Worm (Caenorhabditis elegans) whole organism, young adult: ENCODE data around the gene his-18.
A peak's percentile ranks its signal among the peaks of the same experiment; 100 is the strongest.

Source experiments
- B0019.2 ChIP-seq: fragments of 200-800 bp; sonication (Bioruptor generic); conservative IDR thresholded peaks from 2 replicates; pipeline ENCODE4 v1.3.6; 2022; ENCODE audit warnings: missing genetic modification reagents, missing genetic modification characterization, missing compliant biosample characterization
- F22D6.2 ChIP-seq: sonication (generic microtip); optimal IDR thresholded peaks from 2 replicates; lab custom pipeline; 2016; ENCODE audit warnings: mild to moderate bottlenecking, missing genetic modification characterization, missing compliant biosample characterization
- F23B12.7 ChIP-seq: sonication (generic microtip); optimal IDR thresholded peaks from 2 replicates; lab custom pipeline; 2017; ENCODE audit warnings: missing genetic modification characterization, mild to moderate bottlenecking, missing compliant biosample characterization, antibody characterized with exemption, moderate library complexity; ENCODE audit not compliant: insufficient read depth
- F37B4.10 ChIP-seq: fragments of 200-800 bp; sonication (Bioruptor generic); IDR thresholded peaks from 2 replicates; pipeline ENCODE4 v1.3.6; 2022; ENCODE audit warnings: missing genetic modification characterization, missing compliant biosample characterization
- F55B11.4 ChIP-seq: sonication (generic microtip); optimal IDR thresholded peaks from 2 replicates; lab custom pipeline; 2016; ENCODE audit warnings: missing compliant biosample characterization, missing genetic modification characterization, borderline replicate concordance; ENCODE audit not compliant: insufficient read depth
- F57A8.1 ChIP-seq: fragments of 200-800 bp; sonication (Bioruptor generic); optimal IDR thresholded peaks from 2 replicates; lab custom pipeline; 2018; ENCODE audit warnings: mild to moderate bottlenecking, missing genetic modification characterization, moderate library complexity, missing compliant biosample characterization
- F57C9.4 ChIP-seq: sonication (generic microtip); optimal IDR thresholded peaks from 2 replicates; lab custom pipeline; 2017; ENCODE audit warnings: mild to moderate bottlenecking, missing genetic modification characterization, missing compliant biosample characterization
- K11D2.4 ChIP-seq: fragments of 200-800 bp; sonication (Bioruptor generic); IDR thresholded peaks from 2 replicates; pipeline ENCODE4 v1.3.6; 2022; ENCODE audit warnings: missing genetic modification reagents, missing genetic modification characterization, missing compliant biosample characterization
- K12H6.12 ChIP-seq: fragments of 200-800 bp; sonication (Bioruptor generic); optimal IDR thresholded peaks from 2 replicates; lab custom pipeline; 2018; ENCODE audit warnings: mild to moderate bottlenecking, missing genetic modification characterization, missing compliant biosample characterization
- T26A5.8 ChIP-seq: sonication (generic microtip); optimal IDR thresholded peaks from 2 replicates; lab custom pipeline; 2016; ENCODE audit warnings: missing genetic modification characterization, missing compliant biosample characterization
- Y53G8AR.9 ChIP-seq: fragments of 200-800 bp; sonication (Bioruptor generic); conservative IDR thresholded peaks from 2 replicates; pipeline ENCODE4 v1.3.6; 2022; ENCODE audit warnings: missing genetic modification reagents, missing genetic modification characterization, missing compliant biosample characterization
- ZK185.1 ChIP-seq: sonication (generic microtip); optimal IDR thresholded peaks from 2 replicates; lab custom pipeline; 2016; ENCODE audit warnings: mild to moderate bottlenecking, missing genetic modification characterization, missing compliant biosample characterization; ENCODE audit not compliant: poor library complexity, severe bottlenecking
- attf-5 ChIP-seq: fragments of 200-800 bp; sonication (Bioruptor generic); optimal IDR thresholded peaks from 2 replicates; lab custom pipeline; 2018; ENCODE audit warnings: mild to moderate bottlenecking, missing genetic modification characterization, missing compliant biosample characterization
- bed-2 ChIP-seq: fragments of 200-800 bp; sonication (Bioruptor generic); IDR thresholded peaks from 2 replicates; pipeline ENCODE4 v1.3.6; 2022; ENCODE audit warnings: missing genetic modification reagents, missing genetic modification characterization, missing compliant biosample characterization
- ccch-3 ChIP-seq: fragments of 200-800 bp; sonication (Bioruptor generic); optimal IDR thresholded peaks from 2 replicates; lab custom pipeline; 2018; ENCODE audit warnings: mild to moderate bottlenecking, missing genetic modification characterization, missing compliant biosample characterization
- ceh-100 ChIP-seq: fragments of 200-800 bp; sonication (Bioruptor generic); IDR thresholded peaks from 2 replicates; pipeline ENCODE4 v1.3.6; 2022; ENCODE audit warnings: missing genetic modification reagents, missing genetic modification characterization, missing compliant biosample characterization
- ceh-40 ChIP-seq: fragments of 200-800 bp; sonication (Bioruptor generic); IDR thresholded peaks from 2 replicates; pipeline ENCODE4 v1.3.6; 2022; ENCODE audit warnings: missing genetic modification characterization, missing compliant biosample characterization
- ceh-58 ChIP-seq: fragments of 200-800 bp; sonication (Bioruptor generic); IDR thresholded peaks from 2 replicates; pipeline ENCODE4 v1.3.6; 2022; ENCODE audit warnings: missing genetic modification characterization, missing compliant biosample characterization
- efl-1 ChIP-seq: fragments of 150-350 bp; optimal IDR thresholded peaks from 2 replicates; lab custom pipeline; 2014; ENCODE audit warnings: missing biosample characterization, missing genetic modification reagents, missing genetic modification characterization
- egl-18 ChIP-seq: fragments of 200-800 bp; sonication (Bioruptor generic); IDR thresholded peaks from 2 replicates; pipeline ENCODE4 v1.3.6; 2022; ENCODE audit warnings: missing genetic modification reagents, missing genetic modification characterization, missing compliant biosample characterization
- egrh-3 ChIP-seq: fragments of 200-800 bp; sonication (Bioruptor generic); IDR thresholded peaks from 2 replicates; pipeline ENCODE4 v1.3.6; 2022; ENCODE audit warnings: missing genetic modification reagents, missing genetic modification characterization, missing compliant biosample characterization
- ekl-4 ChIP-seq: fragments of 200-800 bp; sonication (Bioruptor generic); IDR thresholded peaks from 2 replicates; pipeline ENCODE4 v1.3.6; 2022; ENCODE audit warnings: missing genetic modification reagents, missing genetic modification characterization, missing compliant biosample characterization
- hlh-12 ChIP-seq: sonication (generic microtip); optimal IDR thresholded peaks from 2 replicates; lab custom pipeline; 2016; ENCODE audit warnings: missing genetic modification characterization, missing compliant biosample characterization
- hsf-1 ChIP-seq: fragments of 200-800 bp; sonication (Bioruptor generic); IDR thresholded peaks from 2 replicates; pipeline ENCODE4 v1.3.6; 2022; ENCODE audit warnings: missing genetic modification reagents, missing genetic modification characterization, missing compliant biosample characterization
- let-607 ChIP-seq, 2 experiments: fragments of 200-800 bp in 1 of 2; sonication (Bioruptor generic) in 1 of 2; sonication (generic microtip) in 1 of 2; optimal IDR thresholded peaks; 2 replicates each; lab custom pipeline; 2016 to 2018; ENCODE audit warnings: mild to moderate bottlenecking in 2 of 2, missing compliant biosample characterization in 2 of 2, missing genetic modification characterization in 2 of 2, moderate library complexity in 2 of 2, missing genotype in 1 of 2
- lin-35 ChIP-seq, 3 experiments: fragments of 150-350 bp in 2 of 3; sonication (generic microtip) in 1 of 3; optimal IDR thresholded peaks; 2 replicates each; lab custom pipeline; 2014 to 2018; ENCODE audit warnings: missing biosample characterization in 3 of 3, missing genetic modification characterization in 3 of 3, missing genetic modification reagents in 3 of 3
- lin-54 ChIP-seq: fragments of 200-800 bp; sonication (Bioruptor generic); optimal IDR thresholded peaks from 2 replicates; lab custom pipeline; 2018; ENCODE audit warnings: mild to moderate bottlenecking, missing genetic modification characterization, missing compliant biosample characterization
- lsy-27 ChIP-seq: sonication (generic microtip); optimal IDR thresholded peaks from 2 replicates; lab custom pipeline; 2017; ENCODE audit warnings: missing genetic modification characterization, mild to moderate bottlenecking, missing compliant biosample characterization, antibody characterized with exemption, missing genotype, borderline replicate concordance; ENCODE audit not compliant: insufficient read depth
- madf-10 ChIP-seq: sonication (generic microtip); optimal IDR thresholded peaks from 2 replicates; lab custom pipeline; 2016; ENCODE audit warnings: mild to moderate bottlenecking, missing genetic modification characterization, missing compliant biosample characterization
- madf-8 ChIP-seq: fragments of 200-800 bp; sonication (Bioruptor generic); conservative IDR thresholded peaks from 2 replicates; pipeline ENCODE4 v1.3.6; 2022; ENCODE audit warnings: missing genetic modification reagents, missing genetic modification characterization, missing compliant biosample characterization
- mcd-1 ChIP-seq: fragments of 200-800 bp; sonication (Bioruptor generic); IDR thresholded peaks from 2 replicates; pipeline ENCODE4 v1.3.6; 2022; ENCODE audit warnings: missing genetic modification reagents, missing genetic modification characterization, missing compliant biosample characterization
- mes-4 ChIP-seq: sonication (generic microtip); optimal IDR thresholded peaks from 2 replicates; lab custom pipeline; 2016; ENCODE audit warnings: missing genotype, missing genetic modification characterization, missing compliant biosample characterization
- mxl-1 ChIP-seq: sonication (generic microtip); optimal IDR thresholded peaks from 2 replicates; lab custom pipeline; 2016; ENCODE audit warnings: missing genetic modification characterization, missing compliant biosample characterization
- nhr-179 ChIP-seq: sonication (generic microtip); optimal IDR thresholded peaks from 2 replicates; lab custom pipeline; 2016; ENCODE audit warnings: mild to moderate bottlenecking, missing genetic modification characterization, missing compliant biosample characterization
- pbrm-1 ChIP-seq: fragments of 200-800 bp; sonication (Bioruptor generic); IDR thresholded peaks from 2 replicates; pipeline ENCODE4 v1.3.6; 2022; ENCODE audit warnings: missing genetic modification reagents, missing genetic modification characterization, missing compliant biosample characterization
- pha-4 ChIP-seq: fragments of 150-350 bp; sonication (generic microtip); optimal IDR thresholded peaks from 2 replicates; lab custom pipeline; 2014; ENCODE audit warnings: missing biosample characterization, missing genetic modification reagents, missing genetic modification characterization
- sdz-38 ChIP-seq: sonication (generic microtip); optimal IDR thresholded peaks from 2 replicates; lab custom pipeline; 2016; ENCODE audit warnings: missing genotype, missing genetic modification characterization, missing compliant biosample characterization
- snpc-3.4 ChIP-seq: sonication (generic microtip); optimal IDR thresholded peaks from 2 replicates; lab custom pipeline; 2017; ENCODE audit warnings: missing genetic modification characterization, mild to moderate bottlenecking, missing compliant biosample characterization, antibody characterized with exemption, moderate library complexity, missing genotype, missing genetic modification reagents
- somi-1 ChIP-seq: fragments of 200-800 bp; sonication (Bioruptor generic); optimal IDR thresholded peaks from 2 replicates; lab custom pipeline; 2018; ENCODE audit warnings: mild to moderate bottlenecking, missing genetic modification characterization, missing compliant biosample characterization
- unc-130 ChIP-seq: sonication (generic microtip); optimal IDR thresholded peaks from 2 replicates; lab custom pipeline; 2016; ENCODE audit warnings: missing genetic modification reagents, missing genetic modification characterization, missing compliant biosample characterization
- zfh-2 ChIP-seq: fragments of 200-800 bp; sonication (Bioruptor generic); conservative IDR thresholded peaks from 2 replicates; pipeline ENCODE4 v1.3.6; 2022; ENCODE audit warnings: missing genetic modification reagents, missing genetic modification characterization, missing compliant biosample characterization
- zim-3 ChIP-seq: sonication (generic microtip); optimal IDR thresholded peaks from 2 replicates; lab custom pipeline; 2017; ENCODE audit warnings: mild to moderate bottlenecking, missing genetic modification characterization, moderate library complexity, missing compliant biosample characterization
- ztf-28 ChIP-seq: fragments of 200-800 bp; sonication (Bioruptor generic); IDR thresholded peaks from 2 replicates; pipeline ENCODE4 v1.3.6; 2022; ENCODE audit warnings: missing genetic modification reagents, missing genetic modification characterization, missing compliant biosample characterization

Gene his-18

DNA sequence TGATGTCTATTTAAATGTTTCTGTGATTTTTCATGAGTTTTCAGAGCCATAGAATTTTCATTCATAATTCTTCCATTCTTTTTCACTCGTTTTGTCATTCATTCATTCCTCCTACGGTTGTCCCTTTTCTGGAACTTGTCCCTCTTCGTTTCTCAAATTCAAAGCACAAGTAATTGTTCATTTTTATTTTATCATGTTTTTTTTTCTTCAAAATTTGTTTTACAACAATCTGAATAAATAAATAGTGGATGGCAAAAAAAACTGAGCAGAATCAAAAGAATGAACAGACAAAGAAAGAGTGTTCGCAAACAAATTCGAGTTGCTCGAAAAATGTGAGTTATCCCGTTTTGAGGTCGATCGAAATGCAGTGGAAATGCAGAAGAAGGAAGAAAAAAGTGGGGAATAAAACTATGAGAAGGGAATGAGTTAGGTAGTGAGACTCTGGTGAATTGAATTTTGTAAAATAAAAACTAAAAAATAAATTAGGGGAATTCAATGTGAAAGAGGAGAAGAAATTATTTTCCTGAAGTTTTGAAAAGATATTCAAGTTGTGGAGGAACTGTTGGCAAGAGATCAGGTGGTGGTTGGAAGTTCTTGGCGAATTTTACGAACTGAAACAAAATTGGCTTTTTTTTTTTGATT, 41.5 kb downstream of the his-18 start (continued):
- TF ChIP-seq zim-3 (no peak), ceh-40 (GFP tag; lab: Robert Waterston, UW) (0 out of 2 replicates have a peak, but pooled peaks have one; percentile 5), snpc-3.4 (tag; lab: Kevin White, UChicago) (no peak), ztf-28 (GFP tag; lab: Robert Waterston, UW) (no peak), hsf-1 (GFP tag; lab: Robert Waterston, UW) (no peak), F22D6.2 (tag; lab: Kevin White, UChicago) (peak; percentile 5), ZK185.1 (tag; lab: Kevin White, UChicago) (peak; percentile 4), efl-1 (GFP tag; lab: Kevin White, UChicago) (no peak), let-607 (tag; optimal IDR thresholded peaks at IDR 0.05; lab: Kevin White, UChicago) (peak in 1 of 2 experiments; percentile 36), somi-1 (no peak), ekl-4 (GFP tag; lab: Robert Waterston, UW) (0 out of 2 replicates have a peak, but pooled peaks have one; percentile 27), K12H6.12 (tag; lab: Kevin White, UChicago) (no peak), ceh-58 (GFP tag; lab: Robert Waterston, UW) (no peak)

DNA sequence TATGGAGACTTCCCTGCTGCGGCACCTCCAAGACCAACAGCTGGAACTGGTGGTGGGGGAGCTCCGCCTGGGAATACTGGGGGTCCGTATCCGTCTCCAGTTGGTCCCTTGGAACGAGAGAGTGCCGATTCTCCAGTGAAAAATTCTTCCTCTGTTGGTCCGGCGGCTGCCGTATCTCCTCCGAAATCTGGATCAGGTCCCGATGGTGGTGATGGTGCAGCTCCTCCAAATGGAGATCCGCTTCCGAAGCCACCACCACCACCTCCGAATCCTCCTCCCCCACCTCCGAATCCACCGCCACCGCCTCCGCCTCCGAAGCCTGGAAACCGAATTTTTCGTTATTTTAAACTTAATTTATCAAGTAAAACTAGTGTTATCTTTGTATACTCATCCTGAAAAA, 42.4 kb downstream of the his-18 start:
- TF ChIP-seq egrh-3 (GFP tag; lab: Robert Waterston, UW) (peak; percentile 83), lin-35 (GFP tag; optimal IDR thresholded peaks at IDR 0.05; lab: Kevin White, UChicago) (no peak), madf-8 (GFP tag; lab: Robert Waterston, UW) (no peak), K11D2.4 (no peak), egl-18 (GFP tag; lab: Robert Waterston, UW) (no peak), zfh-2 (GFP tag; lab: Robert Waterston, UW) (peak; percentile 88), hlh-12 (no peak), mxl-1 (no peak), nhr-179 (tag; lab: Kevin White, UChicago) (no peak)

DNA sequence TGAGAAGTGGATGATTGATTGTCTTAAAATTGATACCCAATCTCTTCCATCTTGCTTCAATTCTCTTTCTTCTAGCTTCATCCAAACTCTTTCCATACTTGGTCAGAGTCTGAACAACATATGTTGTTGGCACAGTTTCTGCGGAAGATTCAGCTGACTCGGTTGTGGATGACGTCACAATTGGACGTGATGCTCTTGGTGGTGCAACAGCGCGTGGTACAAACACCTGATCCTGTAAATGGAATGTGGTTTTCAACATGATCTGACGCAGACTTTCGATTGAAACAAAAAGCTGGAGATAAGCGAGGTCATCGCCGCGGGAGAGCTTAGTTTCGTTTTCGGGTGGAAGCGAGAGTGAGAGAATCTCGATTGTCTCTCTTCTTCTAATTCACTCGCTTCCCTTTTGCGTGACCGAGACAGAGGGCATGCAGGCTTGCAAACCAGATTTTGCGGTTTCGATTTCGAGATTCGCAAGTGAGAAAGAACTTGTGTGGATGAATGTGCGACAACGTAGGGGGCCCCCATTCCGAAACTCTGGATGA, 44.5 kb downstream of the his-18 start:
- TF ChIP-seq zfh-2 (GFP tag; lab: Robert Waterston, UW) (0 out of 2 replicates have a peak, but pooled peaks have one; percentile 27), unc-130 (GFP tag; lab: Kevin White, UChicago) (no peak), F55B11.4 (tag; lab: Kevin White, UChicago) (no peak), bed-2 (GFP tag; lab: Robert Waterston, UW) (no peak), K12H6.12 (tag; lab: Kevin White, UChicago) (no peak), mes-4 (tag; lab: Kevin White, UChicago) (no peak), lsy-27 (no peak)

DNA sequence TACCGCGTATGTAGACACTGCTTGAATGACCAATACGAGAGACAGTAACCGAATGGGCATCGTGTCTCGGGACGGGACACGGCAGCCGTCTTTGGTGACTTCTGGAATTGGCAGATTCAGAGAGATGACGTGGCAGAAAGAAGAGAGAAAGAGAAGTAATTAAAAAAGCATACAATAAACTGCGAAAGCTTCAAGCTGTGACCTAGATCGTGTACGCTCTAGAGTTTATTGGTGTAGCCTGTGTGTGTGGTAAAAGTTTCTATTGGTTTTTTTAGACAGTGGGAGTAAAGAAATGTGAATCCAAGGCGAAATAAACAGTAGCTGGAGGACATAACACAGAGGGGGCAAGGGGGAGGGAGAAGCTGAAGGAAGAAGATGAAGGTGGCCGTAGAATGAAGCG, 45.9 kb downstream of the his-18 start, which contains the start of gene T19A5.3:
TSS of gene T19A5.3 (minus strand) at position 101 of the 400 bp plus-strand sequence.
- TF ChIP-seq T26A5.8 (tag; lab: Kevin White, UChicago) (no peak), Y53G8AR.9 (GFP tag; lab: Robert Waterston, UW) (no peak), F22D6.2 (tag; lab: Kevin White, UChicago) (no peak), attf-5 (GFP tag; lab: Kevin White, UChicago) (no peak), sdz-38 (tag; lab: Kevin White, UChicago) (no peak), zfh-2 (GFP tag; lab: Robert Waterston, UW) (no peak), F23B12.7 (no peak), ccch-3 (GFP tag; lab: Kevin White, UChicago) (no peak), pbrm-1 (no peak), B0019.2 (GFP tag; lab: Robert Waterston, UW) (no peak), lin-54 (GFP tag; lab: Kevin White, UChicago) (no peak), F37B4.10 (GFP tag; lab: Robert Waterston, UW) (no peak), mcd-1 (no peak), ceh-100 (GFP tag; lab: Robert Waterston, UW) (no peak), F57C9.4 (no peak), lin-35 (GFP tag; optimal IDR thresholded peaks at IDR 0.05; lab: Kevin White, UChicago) (no peak), F57A8.1 (GFP tag; lab: Kevin White, UChicago) (no peak), mxl-1 (no peak), pha-4 (no peak), madf-10 (tag; lab: Kevin White, UChicago) (no peak)
